Worm (Caenorhabditis elegans) whole organism, early embryonic: ENCODE results near the gene rpl-42.

ENCODE experiments used
- B0310.2 ChIP-seq: sonication (generic microtip); optimal IDR thresholded peaks from 2 replicates; lab custom pipeline; 2016; ENCODE audit warnings: mild to moderate bottlenecking, missing genetic modification characterization, missing compliant biosample characterization
- F13C5.2 ChIP-seq: sonication (generic microtip); optimal IDR thresholded peaks from 2 replicates; lab custom pipeline; 2017; ENCODE audit warnings: mild to moderate bottlenecking, missing genetic modification characterization, inconsistent platforms, missing compliant biosample characterization
- aly-1 ChIP-seq: sonication (generic microtip); optimal IDR thresholded peaks from 2 replicates; lab custom pipeline; 2016; ENCODE audit warnings: missing genetic modification characterization, missing compliant biosample characterization
- ama-1 ChIP-seq: fragments of 150-350 bp; optimal IDR thresholded peaks from 2 replicates; lab custom pipeline; 2014
- ceh-13 ChIP-seq: fragments of 200-800 bp; sonication (Bioruptor generic); optimal IDR thresholded peaks from 2 replicates; lab custom pipeline; 2018; ENCODE audit warnings: mild to moderate bottlenecking, missing genetic modification characterization, missing compliant biosample characterization
- ceh-36 ChIP-seq: sonication (generic microtip); optimal IDR thresholded peaks from 2 replicates; lab custom pipeline; 2016; ENCODE audit warnings: missing genetic modification characterization, inconsistent platforms, missing compliant biosample characterization
- ets-7 ChIP-seq: sonication (generic microtip); optimal IDR thresholded peaks from 2 replicates; lab custom pipeline; 2016; ENCODE audit warnings: missing genotype, missing genetic modification characterization, missing compliant biosample characterization
- flt-1 ChIP-seq: fragments of 200-800 bp; sonication (Bioruptor generic); IDR thresholded peaks from 2 replicates; pipeline ENCODE4 v1.3.6; 2022; ENCODE audit warnings: missing genetic modification characterization, missing compliant biosample characterization
- hmbx-1 ChIP-seq: sonication (generic microtip); optimal IDR thresholded peaks from 2 replicates; lab custom pipeline; 2016; ENCODE audit warnings: mild to moderate bottlenecking, missing genetic modification characterization, missing compliant biosample characterization
- hmg-4 ChIP-seq: fragments of 200-800 bp; sonication (Bioruptor generic); optimal IDR thresholded peaks from 2 replicates; lab custom pipeline; 2018; ENCODE audit warnings: mild to moderate bottlenecking, missing genetic modification characterization, missing compliant biosample characterization
- hnd-1 ChIP-seq: sonication (generic microtip); optimal IDR thresholded peaks from 2 replicates; lab custom pipeline; 2016; ENCODE audit warnings: missing genetic modification characterization, missing compliant biosample characterization
- pes-1 ChIP-seq: fragments of 200-800 bp; sonication (Bioruptor generic); IDR thresholded peaks from 2 replicates; pipeline ENCODE4 v1.3.6; 2022; ENCODE audit warnings: missing genetic modification reagents, missing genetic modification characterization, missing compliant biosample characterization
- scrt-1 ChIP-seq: fragments of 200-800 bp; sonication (Bioruptor generic); IDR thresholded peaks from 2 replicates; pipeline ENCODE4 v1.3.6; 2022; ENCODE audit warnings: missing genetic modification characterization, missing compliant biosample characterization
- sea-1 ChIP-seq: fragments of 200-800 bp; sonication (Bioruptor generic); conservative IDR thresholded peaks from 2 replicates; pipeline ENCODE4 v1.3.6; 2022; ENCODE audit warnings: missing genetic modification characterization, missing compliant biosample characterization
- tbx-11 ChIP-seq: fragments of 200-800 bp; sonication (Bioruptor generic); IDR thresholded peaks from 2 replicates; pipeline ENCODE4 v1.3.6; 2022; ENCODE audit warnings: missing genetic modification characterization, missing compliant biosample characterization
- tbx-37 ChIP-seq: fragments of 200-800 bp; sonication (Bioruptor generic); conservative IDR thresholded peaks from 2 replicates; pipeline ENCODE4 v1.3.6; 2022; ENCODE audit warnings: missing genetic modification reagents, missing genetic modification characterization, missing compliant biosample characterization
- tra-4 ChIP-seq: sonication (generic microtip); optimal IDR thresholded peaks from 2 replicates; lab custom pipeline; 2017; ENCODE audit warnings: missing genetic modification characterization, missing compliant biosample characterization

The rpl-42 gene

DNA sequence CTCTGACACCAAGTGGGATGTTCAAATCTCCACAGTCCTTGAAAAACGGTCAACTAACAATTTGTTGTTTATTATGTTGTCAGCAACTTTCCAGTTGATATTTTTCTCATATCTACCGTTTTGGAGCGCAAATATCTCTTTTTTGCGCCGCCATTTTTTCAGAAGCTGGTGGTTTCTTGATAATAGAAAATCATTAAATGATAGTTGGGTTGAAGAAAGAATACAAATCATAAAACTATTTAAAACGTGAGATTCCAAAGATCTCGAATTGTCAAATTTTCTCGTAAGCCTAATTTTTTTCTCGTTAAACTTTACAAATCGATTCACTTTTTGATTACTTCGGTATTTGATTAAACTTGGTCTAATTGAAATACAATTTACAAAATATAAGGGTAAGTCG is at the start of gene rpl-42:
Gene rpl-42 (plus strand): TSS at position 301 of the 400 bp plus-strand sequence.
- TF ChIP-seq flt-1 = no peak
- TF ChIP-seq pes-1 = no peak
- no peak for TF ChIP-seq ceh-13 (GFP tag; lab: Kevin White, UChicago)
- no peak for TF ChIP-seq F13C5.2
- TF ChIP-seq sea-1 (GFP tag; lab: Robert Waterston, UW) = no peak
- TF ChIP-seq hmg-4 (GFP tag; lab: Kevin White, UChicago) = no peak
- TF ChIP-seq scrt-1 (GFP tag; lab: Robert Waterston, UW) = no peak
- TF ChIP-seq tbx-11 (GFP tag; lab: Robert Waterston, UW) = no peak
- no peak for TF ChIP-seq aly-1 (tag; lab: Kevin White, UChicago)
- TF ChIP-seq tra-4 (tag; lab: Kevin White, UChicago) = no peak
- TF ChIP-seq B0310.2 (tag; lab: Kevin White, UChicago) = no peak

DNA sequence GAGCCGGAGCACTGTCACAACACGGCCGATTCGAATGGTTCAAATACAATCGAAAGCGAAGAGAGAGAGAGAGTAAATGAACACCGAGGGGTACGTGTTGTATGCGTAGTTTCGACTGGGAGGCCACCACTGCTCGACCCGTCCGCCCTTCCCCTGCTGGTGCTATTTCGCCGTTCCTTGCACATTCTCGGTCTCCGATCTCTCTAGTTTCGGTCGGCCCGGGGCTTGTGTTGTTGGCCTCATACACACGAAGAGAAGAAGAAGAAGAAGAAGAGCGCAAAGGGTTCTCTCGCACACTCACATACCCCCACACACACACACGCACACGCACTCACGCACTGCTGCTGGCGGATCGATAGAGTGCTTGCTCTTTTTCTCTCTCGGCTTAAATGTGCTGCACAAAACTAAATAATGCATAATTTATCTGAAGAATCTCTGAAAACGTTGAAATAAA is 49.6 kb upstream of the rpl-42 start:
- peak; percentile 55 for TF ChIP-seq B0310.2 (tag; lab: Kevin White, UChicago)
- peak; percentile 79 for TF ChIP-seq aly-1 (tag; lab: Kevin White, UChicago)
- peak; percentile 5 for TF ChIP-seq ets-7 (tag; lab: Kevin White, UChicago)
- TF ChIP-seq tra-4 (tag; lab: Kevin White, UChicago) = no peak
- TF ChIP-seq scrt-1 (GFP tag; lab: Robert Waterston, UW) = no peak
- no peak for TF ChIP-seq hnd-1 (tag; lab: Kevin White, UChicago)
- no peak for TF ChIP-seq hmbx-1
- no peak for TF ChIP-seq tbx-11 (GFP tag; lab: Robert Waterston, UW)
- peak; percentile 94 for TF ChIP-seq hmg-4 (GFP tag; lab: Kevin White, UChicago)
- TF ChIP-seq tbx-37 (GFP tag; lab: Robert Waterston, UW) = 0 out of 2 replicates have a peak, but pooled peaks have one; percentile 20
- no peak for TF ChIP-seq flt-1
- TF ChIP-seq sea-1 (GFP tag; lab: Robert Waterston, UW) = no peak
- TF ChIP-seq F13C5.2 = peak; percentile 57
- no peak for TF ChIP-seq ama-1 (lab: Kevin White, UChicago)
- 0 out of 2 replicates have a peak, but pooled peaks have one; percentile 45 for TF ChIP-seq pes-1
- peak; percentile 32 for TF ChIP-seq ceh-36
- TF ChIP-seq ceh-13 (GFP tag; lab: Kevin White, UChicago) = no peak

DNA sequence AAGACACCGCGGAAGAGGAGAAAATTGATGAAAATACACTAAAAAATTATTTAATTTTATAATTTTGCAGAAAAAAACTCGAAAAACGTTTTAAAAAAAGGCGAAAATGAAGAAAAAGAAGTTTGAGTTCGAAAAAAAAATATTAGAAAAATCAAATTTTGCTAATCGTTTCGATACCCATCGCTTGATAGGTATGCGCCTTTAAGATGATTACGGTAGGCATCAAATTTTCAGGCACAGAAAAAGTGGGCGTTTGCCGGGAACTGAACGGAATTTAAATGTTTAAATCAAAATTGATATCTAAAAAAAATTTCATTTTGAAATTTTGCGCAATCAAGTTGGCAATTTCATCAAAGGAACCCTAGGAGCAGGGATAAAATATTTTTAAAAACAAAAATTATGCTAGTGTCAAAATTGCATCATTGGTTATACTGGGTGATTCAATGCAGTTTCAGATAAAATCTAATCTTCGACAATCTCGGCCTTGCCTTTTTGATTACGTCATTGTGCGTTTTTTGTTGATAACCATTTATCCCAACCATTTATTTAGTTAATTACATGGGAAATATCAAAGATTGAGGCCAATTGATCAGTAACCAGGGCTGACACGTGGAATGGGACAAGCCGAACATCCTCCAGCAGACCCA is 48.8 kb upstream of the rpl-42 start:
- TF ChIP-seq pes-1 = no peak
- no peak for TF ChIP-seq hmg-4 (GFP tag; lab: Kevin White, UChicago)
- TF ChIP-seq hnd-1 (tag; lab: Kevin White, UChicago) = no peak
- no peak for TF ChIP-seq ceh-13 (GFP tag; lab: Kevin White, UChicago)
- no peak for TF ChIP-seq ets-7 (tag; lab: Kevin White, UChicago)
- TF ChIP-seq ama-1 (lab: Kevin White, UChicago) = no peak
- no peak for TF ChIP-seq ceh-36
- TF ChIP-seq scrt-1 (GFP tag; lab: Robert Waterston, UW) = no peak
- no peak for TF ChIP-seq tbx-37 (GFP tag; lab: Robert Waterston, UW)
- TF ChIP-seq sea-1 (GFP tag; lab: Robert Waterston, UW) = no peak
- no peak for TF ChIP-seq hmbx-1
- TF ChIP-seq tra-4 (tag; lab: Kevin White, UChicago) = no peak
- TF ChIP-seq B0310.2 (tag; lab: Kevin White, UChicago) = no peak
- TF ChIP-seq aly-1 (tag; lab: Kevin White, UChicago) = no peak
- no peak for TF ChIP-seq flt-1

DNA sequence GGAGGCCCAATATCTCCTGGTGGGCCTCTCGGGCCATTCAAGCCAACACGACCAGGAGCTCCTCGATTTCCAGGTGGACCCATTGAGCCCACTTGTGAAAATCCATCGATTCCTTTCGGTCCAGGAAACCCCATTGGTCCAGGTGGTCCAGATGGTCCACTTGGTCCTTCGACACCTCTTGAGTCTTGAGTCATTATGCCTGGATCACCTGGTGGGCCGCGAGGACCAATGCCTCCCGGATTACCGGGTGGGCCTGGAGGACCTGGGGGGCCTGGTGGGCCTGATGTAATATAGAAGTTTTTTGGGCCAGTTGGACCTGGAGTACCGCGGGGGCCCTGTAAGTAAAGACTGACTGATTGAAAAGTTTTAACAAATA is 48.3 kb upstream of the rpl-42 start:
- no peak for TF ChIP-seq tbx-37 (GFP tag; lab: Robert Waterston, UW)
- TF ChIP-seq aly-1 (tag; lab: Kevin White, UChicago) = peak; percentile 62

DNA sequence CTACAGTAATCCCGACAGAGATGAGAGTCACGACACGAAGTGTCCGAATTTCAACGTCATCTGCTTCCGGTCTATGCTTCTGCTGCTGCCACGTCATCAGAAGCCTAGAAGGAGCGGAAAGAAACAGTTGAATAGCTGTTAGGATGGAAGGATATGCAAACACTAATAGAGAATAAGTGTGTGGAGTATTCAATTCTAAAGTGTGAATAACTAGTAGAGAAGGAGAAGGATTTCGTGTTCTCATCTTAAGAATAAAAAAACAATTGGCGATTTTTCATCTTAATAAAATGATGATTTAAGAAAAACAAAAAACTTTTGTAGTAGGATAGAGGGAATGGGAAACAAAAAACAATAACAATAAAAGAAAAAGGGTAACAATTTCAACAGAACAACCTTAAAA is 46.6 kb upstream of the rpl-42 start, which contains the start of gene col-83:
Gene col-83 (minus strand): TSS at position 101 of the 400 bp plus-strand sequence.
- no peak for TF ChIP-seq tra-4 (tag; lab: Kevin White, UChicago)
- no peak for TF ChIP-seq scrt-1 (GFP tag; lab: Robert Waterston, UW)
- TF ChIP-seq pes-1 = no peak
- no peak for TF ChIP-seq F13C5.2
- no peak for TF ChIP-seq ets-7 (tag; lab: Kevin White, UChicago)
- no peak for TF ChIP-seq flt-1
- no peak for TF ChIP-seq hmbx-1
- no peak for TF ChIP-seq tbx-11 (GFP tag; lab: Robert Waterston, UW)
- TF ChIP-seq ceh-36 = no peak
- TF ChIP-seq hmg-4 (GFP tag; lab: Kevin White, UChicago) = no peak
- no peak for TF ChIP-seq ceh-13 (GFP tag; lab: Kevin White, UChicago)
- no peak for TF ChIP-seq tbx-37 (GFP tag; lab: Robert Waterston, UW)
- no peak for TF ChIP-seq sea-1 (GFP tag; lab: Robert Waterston, UW)
- no peak for TF ChIP-seq B0310.2 (tag; lab: Kevin White, UChicago)
- TF ChIP-seq hnd-1 (tag; lab: Kevin White, UChicago) = no peak

DNA sequence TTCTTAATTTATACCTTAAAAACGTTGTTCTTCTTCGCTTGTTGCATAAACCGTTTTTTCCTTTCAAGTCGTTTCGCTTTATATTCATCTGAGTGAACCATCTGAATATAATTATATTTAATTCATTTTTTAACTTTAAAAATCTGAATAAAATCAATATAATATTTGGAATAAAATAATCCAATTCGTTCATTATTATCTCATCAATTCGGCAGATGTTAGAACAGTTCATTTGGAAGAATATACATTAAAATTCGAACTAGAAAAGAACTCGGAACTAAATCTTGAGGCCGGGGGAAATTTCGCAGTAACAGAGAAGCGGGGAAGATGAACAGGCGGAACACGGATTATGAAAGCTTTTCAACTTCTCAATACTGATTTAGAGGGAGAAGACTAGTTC is 43.6 kb upstream of the rpl-42 start, which contains the start of gene F33A8.4:
Gene F33A8.4 (minus strand): TSS at position 101 of the 400 bp plus-strand sequence.
- no peak for TF ChIP-seq hnd-1 (tag; lab: Kevin White, UChicago)
- no peak for TF ChIP-seq F13C5.2
- no peak for TF ChIP-seq B0310.2 (tag; lab: Kevin White, UChicago)

DNA sequence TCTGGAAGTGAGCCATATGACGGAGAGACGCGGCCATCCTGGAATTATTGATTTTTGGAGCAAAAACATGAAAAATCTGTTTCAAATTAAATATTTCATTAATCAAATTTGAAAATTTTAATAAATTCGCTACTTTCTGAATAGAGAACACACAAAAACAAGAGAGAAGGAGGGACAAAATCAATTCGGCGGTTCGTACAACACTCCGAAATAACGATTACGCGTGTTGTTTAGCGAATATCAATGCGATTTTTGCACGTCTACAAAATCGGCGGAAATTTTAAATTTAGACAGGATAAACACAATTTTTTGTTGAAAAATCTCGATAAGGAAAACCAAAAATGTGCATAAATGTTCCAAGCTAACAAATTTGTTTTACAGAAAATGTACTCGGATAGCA is 42.6 kb upstream of the rpl-42 start, which contains the start of the genes sdhd-1 and ilkp-1:
Gene sdhd-1 (minus strand): TSS at position 38 of the 400 bp plus-strand sequence.
Gene ilkp-1 (plus strand): TSS at position 380 of the 400 bp plus-strand sequence.
- no peak for TF ChIP-seq ceh-36
- no peak for TF ChIP-seq pes-1
- no peak for TF ChIP-seq tbx-37 (GFP tag; lab: Robert Waterston, UW)
- TF ChIP-seq hmg-4 (GFP tag; lab: Kevin White, UChicago) = no peak
- no peak for TF ChIP-seq hmbx-1
- TF ChIP-seq tra-4 (tag; lab: Kevin White, UChicago) = no peak
- TF ChIP-seq ceh-13 (GFP tag; lab: Kevin White, UChicago) = no peak
- no peak for TF ChIP-seq F13C5.2
- TF ChIP-seq hnd-1 (tag; lab: Kevin White, UChicago) = no peak
- no peak for TF ChIP-seq aly-1 (tag; lab: Kevin White, UChicago)
- no peak for TF ChIP-seq ama-1 (lab: Kevin White, UChicago)
- TF ChIP-seq flt-1 = no peak
- TF ChIP-seq scrt-1 (GFP tag; lab: Robert Waterston, UW) = no peak
- TF ChIP-seq B0310.2 (tag; lab: Kevin White, UChicago) = no peak
- no peak for TF ChIP-seq tbx-11 (GFP tag; lab: Robert Waterston, UW)
- TF ChIP-seq ets-7 (tag; lab: Kevin White, UChicago) = no peak
